Worm (Caenorhabditis elegans) whole organism, L4 larva: Measurements from ENCODE around the gene F13H6.5.

Experiments used
- D1046.2 ChIP-seq: fragments of 200-800 bp; sonication (Bioruptor generic); IDR thresholded peaks from 2 replicates; pipeline ENCODE4 v1.3.6; 2022; ENCODE audit warnings: missing genetic modification characterization, missing compliant biosample characterization
- F26F4.8 ChIP-seq: fragments of 200-800 bp; sonication (Bioruptor generic); conservative IDR thresholded peaks from 2 replicates; pipeline ENCODE4 v1.3.6; 2022; ENCODE audit warnings: missing genetic modification characterization, missing compliant biosample characterization
- F37D6.2 ChIP-seq: sonication (generic microtip); optimal IDR thresholded peaks from 2 replicates; lab custom pipeline; 2016; ENCODE audit warnings: mild to moderate bottlenecking, missing genetic modification characterization, missing compliant biosample characterization
- T20F7.1 ChIP-seq: fragments of 200-800 bp; sonication (Bioruptor generic); optimal IDR thresholded peaks from 2 replicates; lab custom pipeline; 2018; ENCODE audit warnings: mild to moderate bottlenecking, missing genetic modification characterization, missing compliant biosample characterization
- Y105C5A.15 ChIP-seq: fragments of 200-800 bp; sonication (Bioruptor generic); IDR thresholded peaks from 2 replicates; pipeline ENCODE4 v1.3.6; 2022; ENCODE audit warnings: missing genetic modification characterization, missing compliant biosample characterization
- Y48G9A.11 ChIP-seq: fragments of 200-800 bp; sonication (Bioruptor generic); IDR thresholded peaks from 2 replicates; pipeline ENCODE4 v1.3.6; 2022; ENCODE audit warnings: missing genetic modification reagents, missing genetic modification characterization, missing compliant biosample characterization
- Y5F2A.4 ChIP-seq: fragments of 200-800 bp; sonication (Bioruptor generic); optimal IDR thresholded peaks from 2 replicates; lab custom pipeline; 2018; ENCODE audit warnings: mild to moderate bottlenecking, missing genetic modification characterization, missing compliant biosample characterization
- Y75B8A.6 ChIP-seq: fragments of 200-800 bp; sonication (Bioruptor generic); IDR thresholded peaks from 2 replicates; pipeline ENCODE4 v1.3.6; 2022; ENCODE audit warnings: missing genetic modification reagents, missing genetic modification characterization, missing compliant biosample characterization
- ZK337.2 ChIP-seq: fragments of 200-800 bp; sonication (Bioruptor generic); IDR thresholded peaks from 2 replicates; pipeline ENCODE4 v1.3.6; 2022; ENCODE audit warnings: missing genetic modification reagents, missing genetic modification characterization, missing compliant biosample characterization
- aha-1 ChIP-seq: fragments of 150-350 bp; peaks from one replicate; lab custom pipeline; 2014; ENCODE audit warnings: missing biosample characterization, missing genetic modification characterization
- ama-1 ChIP-seq: fragments of 150-350 bp; optimal IDR thresholded peaks from 2 replicates; lab custom pipeline; 2014; ENCODE audit warnings: inconsistent platforms, mixed read lengths
- ceh-20 ChIP-seq: fragments of 200-800 bp; sonication (Bioruptor generic); IDR thresholded peaks from 2 replicates; pipeline ENCODE4 v1.3.6; 2022; ENCODE audit warnings: missing genetic modification reagents, missing genetic modification characterization, missing compliant biosample characterization
- ceh-28 ChIP-seq: fragments of 150-350 bp; optimal IDR thresholded peaks from 2 replicates; lab custom pipeline; 2014; ENCODE audit warnings: missing biosample characterization, missing genetic modification reagents, missing genetic modification characterization
- ceh-32 ChIP-seq: sonication (generic microtip); optimal IDR thresholded peaks from 2 replicates; lab custom pipeline; 2016; ENCODE audit warnings: mild to moderate bottlenecking, missing genetic modification characterization, missing compliant biosample characterization; ENCODE audit not compliant: poor library complexity
- ceh-62 ChIP-seq: sonication (generic microtip); optimal IDR thresholded peaks from 2 replicates; lab custom pipeline; 2017; ENCODE audit warnings: missing biosample characterization, missing genetic modification characterization
- ceh-82 ChIP-seq: sonication (generic microtip); optimal IDR thresholded peaks from 2 replicates; lab custom pipeline; 2017; ENCODE audit warnings: missing biosample characterization, missing genetic modification characterization
- ces-1 ChIP-seq: fragments of 150-350 bp; sonication (generic microtip); optimal IDR thresholded peaks from 4 replicates; lab custom pipeline; 2014; ENCODE audit warnings: missing biosample characterization, missing genetic modification reagents, missing genetic modification characterization
- ctbp-1 ChIP-seq: fragments of 200-800 bp; sonication (Bioruptor generic); IDR thresholded peaks from 2 replicates; pipeline ENCODE4 v1.3.6; 2022; ENCODE audit warnings: missing genetic modification reagents, missing genetic modification characterization, missing compliant biosample characterization
- daf-12 ChIP-seq: fragments of 150-350 bp; optimal IDR thresholded peaks from 2 replicates; lab custom pipeline; 2014; ENCODE audit warnings: missing biosample characterization, missing genetic modification reagents, missing genetic modification characterization
- daf-8 ChIP-seq: fragments of 200-800 bp; sonication (Bioruptor generic); IDR thresholded peaks from 2 replicates; pipeline ENCODE4 v1.3.6; 2022; ENCODE audit warnings: missing genetic modification characterization, missing compliant biosample characterization
- dmd-6 ChIP-seq: fragments of 200-800 bp; sonication (Bioruptor generic); IDR thresholded peaks from 2 replicates; pipeline ENCODE4 v1.3.6; 2022; ENCODE audit warnings: missing genetic modification reagents, missing genetic modification characterization, missing compliant biosample characterization
- dmd-9 ChIP-seq: fragments of 200-800 bp; sonication (Bioruptor generic); IDR thresholded peaks from 2 replicates; pipeline ENCODE4 v1.3.6; 2022; ENCODE audit warnings: missing genetic modification reagents, missing genetic modification characterization, missing compliant biosample characterization
- dpl-1 ChIP-seq: fragments of 150-350 bp; optimal IDR thresholded peaks from 2 replicates; lab custom pipeline; 2014; ENCODE audit warnings: missing biosample characterization, missing genetic modification reagents, missing genetic modification characterization
- dve-1 ChIP-seq: sonication (generic microtip); optimal IDR thresholded peaks from 2 replicates; lab custom pipeline; 2017; ENCODE audit warnings: antibody characterized with exemption, mild to moderate bottlenecking, missing genetic modification characterization, missing compliant biosample characterization; ENCODE audit not compliant: insufficient read depth
- egl-43 ChIP-seq: fragments of 200-800 bp; sonication (Bioruptor generic); IDR thresholded peaks from 2 replicates; pipeline ENCODE4 v1.3.6; 2022; ENCODE audit warnings: missing genetic modification reagents, missing genetic modification characterization, missing compliant biosample characterization
- fkh-10 ChIP-seq: fragments of 150-350 bp; optimal IDR thresholded peaks from 2 replicates; lab custom pipeline; 2014; ENCODE audit warnings: missing biosample characterization, missing genetic modification reagents, missing genetic modification characterization
- fos-1 ChIP-seq: fragments of 150-350 bp; optimal IDR thresholded peaks from 2 replicates; lab custom pipeline; 2014; ENCODE audit warnings: missing biosample characterization, missing genetic modification characterization
- gei-8 ChIP-seq: fragments of 200-800 bp; sonication (Bioruptor generic); optimal IDR thresholded peaks from 2 replicates; lab custom pipeline; 2018; ENCODE audit warnings: mild to moderate bottlenecking, missing genetic modification characterization, missing compliant biosample characterization
- hlh-11 ChIP-seq: fragments of 200-800 bp; sonication (Bioruptor generic); optimal IDR thresholded peaks from 2 replicates; lab custom pipeline; 2018; ENCODE audit warnings: mild to moderate bottlenecking, missing genetic modification characterization, missing compliant biosample characterization
- hlh-30 ChIP-seq: sonication (generic microtip); optimal IDR thresholded peaks from 2 replicates; lab custom pipeline; 2017; ENCODE audit warnings: antibody characterized with exemption, mild to moderate bottlenecking, missing genetic modification characterization, missing compliant biosample characterization; ENCODE audit not compliant: insufficient read depth
- lin-1 ChIP-seq: fragments of 200-800 bp; sonication (Bioruptor generic); IDR thresholded peaks from 2 replicates; pipeline ENCODE4 v1.3.6; 2022; ENCODE audit warnings: missing genetic modification reagents, missing genetic modification characterization, missing compliant biosample characterization
- lsy-2 ChIP-seq, 2 experiments: fragments of 150-350 bp in 1 of 2; sonication (generic microtip) in 1 of 2; optimal IDR thresholded peaks; 2 replicates each; lab custom pipeline; 2014 to 2017; ENCODE audit warnings: missing biosample characterization in 2 of 2, missing genetic modification characterization in 2 of 2
- madf-5 ChIP-seq, 2 experiments: fragments of 200-800 bp; sonication (Bioruptor generic); IDR thresholded peaks; 2 replicates each; pipeline ENCODE4 v1.3.6; 2022; ENCODE audit warnings: missing compliant biosample characterization in 2 of 2, missing genetic modification characterization in 2 of 2
- mdt-29 ChIP-seq: fragments of 200-800 bp; sonication (Bioruptor generic); IDR thresholded peaks from 2 replicates; pipeline ENCODE4 v1.3.6; 2022; ENCODE audit warnings: missing genetic modification reagents, missing genetic modification characterization, missing compliant biosample characterization
- mxl-3 ChIP-seq: fragments of 200-800 bp; sonication (Bioruptor generic); optimal IDR thresholded peaks from 2 replicates; lab custom pipeline; 2018; ENCODE audit warnings: mild to moderate bottlenecking, missing genetic modification characterization, missing compliant biosample characterization
- nhr-102 ChIP-seq: sonication (generic microtip); optimal IDR thresholded peaks from 2 replicates; lab custom pipeline; 2016; ENCODE audit warnings: mild to moderate bottlenecking, missing genetic modification characterization, moderate library complexity, missing compliant biosample characterization
- nhr-25 ChIP-seq: sonication (generic microtip); optimal IDR thresholded peaks from 2 replicates; lab custom pipeline; 2017; ENCODE audit warnings: missing genetic modification characterization, mild to moderate bottlenecking, missing compliant biosample characterization, antibody characterized with exemption, moderate library complexity, borderline replicate concordance; ENCODE audit not compliant: insufficient read depth
- nhr-28 ChIP-seq: fragments of 150-350 bp; optimal IDR thresholded peaks from 2 replicates; lab custom pipeline; 2014; ENCODE audit warnings: missing biosample characterization, missing genetic modification characterization
- nhr-42 ChIP-seq: fragments of 200-800 bp; sonication (Bioruptor generic); IDR thresholded peaks from 2 replicates; pipeline ENCODE4 v1.3.6; 2022; ENCODE audit warnings: missing genetic modification characterization, missing compliant biosample characterization
- nhr-48 ChIP-seq: sonication (generic microtip); optimal IDR thresholded peaks from 2 replicates; lab custom pipeline; 2016; ENCODE audit warnings: mild to moderate bottlenecking, missing genetic modification characterization, missing compliant biosample characterization
- nhr-6 ChIP-seq: fragments of 150-350 bp; optimal IDR thresholded peaks from 2 replicates; lab custom pipeline; 2014; ENCODE audit warnings: missing biosample characterization, missing genetic modification characterization
- php-3 ChIP-seq: fragments of 200-800 bp; sonication (Bioruptor generic); IDR thresholded peaks from 2 replicates; pipeline ENCODE4 v1.3.6; 2022; ENCODE audit warnings: missing genetic modification reagents, missing genetic modification characterization, missing compliant biosample characterization
- saeg-2 ChIP-seq: fragments of 200-800 bp; sonication (Bioruptor generic); IDR thresholded peaks from 2 replicates; pipeline ENCODE4 v1.3.6; 2022; ENCODE audit warnings: missing genetic modification reagents, missing genetic modification characterization, missing compliant biosample characterization
- sdz-12 ChIP-seq: fragments of 200-800 bp; sonication (Bioruptor generic); optimal IDR thresholded peaks from 2 replicates; lab custom pipeline; 2018; ENCODE audit warnings: mild to moderate bottlenecking, missing genetic modification characterization, missing compliant biosample characterization
- tag-97 ChIP-seq: fragments of 200-800 bp; sonication (Bioruptor generic); IDR thresholded peaks from 2 replicates; pipeline ENCODE4 v1.3.6; 2022; ENCODE audit warnings: missing genetic modification characterization, missing compliant biosample characterization
- vab-7 ChIP-seq: fragments of 200-800 bp; sonication (Bioruptor generic); IDR thresholded peaks from 2 replicates; pipeline ENCODE4 v1.3.6; 2022; ENCODE audit warnings: missing genetic modification reagents, missing genetic modification characterization, missing compliant biosample characterization
- zfp-3 ChIP-seq: fragments of 200-800 bp; sonication (Bioruptor generic); conservative IDR thresholded peaks from 2 replicates; pipeline ENCODE4 v1.3.6; 2022; ENCODE audit warnings: missing genetic modification reagents, missing genetic modification characterization, missing compliant biosample characterization
- zip-11 ChIP-seq: fragments of 200-800 bp; sonication (Bioruptor generic); IDR thresholded peaks from 2 replicates; pipeline ENCODE4 v1.3.6; 2022; ENCODE audit warnings: missing genetic modification characterization, missing compliant biosample characterization
- zip-2 ChIP-seq: fragments of 150-350 bp; optimal IDR thresholded peaks from 2 replicates; lab custom pipeline; 2014; ENCODE audit warnings: missing biosample characterization, missing genetic modification characterization
- ztf-7 ChIP-seq: fragments of 150-350 bp; optimal IDR thresholded peaks from 2 replicates; lab custom pipeline; 2014; ENCODE audit warnings: missing biosample characterization, missing genetic modification characterization

Gene F13H6.5

ce11 chrV:6349597-6349996, 25.1 kb downstream of the F13H6.5 start:
- no peak for TF ChIP-seq nhr-48 (tag; lab: Kevin White, UChicago)
- no peak for TF ChIP-seq mdt-29 (GFP tag; lab: Robert Waterston, UW)
- TF ChIP-seq zip-11 (GFP tag; lab: Robert Waterston, UW): no peak
- TF ChIP-seq dmd-6 (GFP tag; lab: Robert Waterston, UW): no peak
- TF ChIP-seq dve-1 (tag; lab: Kevin White, UChicago): no peak
- no peak for TF ChIP-seq Y5F2A.4
- TF ChIP-seq zip-2 (tag; lab: Kevin White, UChicago): no peak
- no peak for TF ChIP-seq aha-1 (tag; lab: Kevin White, UChicago)
- no peak for TF ChIP-seq ctbp-1 (GFP tag; lab: Robert Waterston, UW)
- no peak for TF ChIP-seq gei-8 (GFP tag; lab: Kevin White, UChicago)
- 0 out of 2 replicates have a peak, but pooled peaks have one; percentile 22 for TF ChIP-seq zfp-3 (GFP tag; lab: Robert Waterston, UW)
- no peak for TF ChIP-seq saeg-2 (GFP tag; lab: Robert Waterston, UW)
- no peak for TF ChIP-seq nhr-6 (tag; lab: Kevin White, UChicago)
- TF ChIP-seq lin-1 (GFP tag; lab: Robert Waterston, UW): no peak
- no peak for TF ChIP-seq vab-7
- no peak for TF ChIP-seq ztf-7 (tag; lab: Kevin White, UChicago)
- no peak for TF ChIP-seq nhr-102 (tag; lab: Kevin White, UChicago)
- TF ChIP-seq daf-12 (tag; lab: Kevin White, UChicago): no peak
- peak; percentile 72 for TF ChIP-seq nhr-25
- TF ChIP-seq mxl-3 (GFP tag; lab: Kevin White, UChicago): peak; percentile 23
- TF ChIP-seq ceh-32 (tag; lab: Kevin White, UChicago): no peak
- TF ChIP-seq ceh-82 (tag; lab: Kevin White, UChicago): no peak
- peak; percentile 38 for TF ChIP-seq hlh-30 (tag; lab: Kevin White, UChicago)
- peak; percentile 5 for TF ChIP-seq nhr-28

- TF ChIP-seq ceh-28 (tag; lab: Kevin White, UChicago) (no peak), ceh-20 (GFP tag; lab: Robert Waterston, UW) (peak; percentile 25; the same call in 1 of the 2 replicates), Y105C5A.15 (GFP tag; lab: Robert Waterston, UW) (no peak), sdz-12 (no peak), daf-8 (GFP tag; lab: Robert Waterston, UW) (no peak), dpl-1 (GFP tag; lab: Kevin White, UChicago) (no peak), ZK337.2 (GFP tag; lab: Robert Waterston, UW) (no peak), fos-1 (tag; lab: Kevin White, UChicago) (no peak), fkh-10 (GFP tag; lab: Kevin White, UChicago) (no peak), F26F4.8 (GFP tag; lab: Robert Waterston, UW) (no peak), ceh-62 (no peak), nhr-42 (GFP tag; lab: Robert Waterston, UW) (no peak), ztf-7 (tag; lab: Kevin White, UChicago) (no peak), saeg-2 (GFP tag; lab: Robert Waterston, UW) (no peak), gei-8 (GFP tag; lab: Kevin White, UChicago) (no peak), Y48G9A.11 (GFP tag; lab: Robert Waterston, UW) (no peak), T20F7.1 (no peak), zip-11 (GFP tag; lab: Robert Waterston, UW) (no peak), hlh-11 (tag; lab: Kevin White, UChicago) (peak; percentile 24), lsy-2 (tag; optimal IDR thresholded peaks at IDR 0.05; lab: Kevin White, UChicago) (no peak), hlh-30 (tag; lab: Kevin White, UChicago) (peak; percentile 94), ces-1 (GFP tag; lab: Kevin White, UChicago) (no peak), Y75B8A.6 (GFP tag; lab: Robert Waterston, UW) (no peak), F37D6.2 (tag; lab: Kevin White, UChicago) (no peak), ama-1 (lab: Kevin White, UChicago) (no peak), dve-1 (tag; lab: Kevin White, UChicago) (no peak), egl-43 (GFP tag; lab: Robert Waterston, UW) (no peak), php-3 (GFP tag; lab: Robert Waterston, UW) (no peak), madf-5 (GFP tag; IDR thresholded peaks at IDR 0.05; lab: Robert Waterston, UW) (no peak), dmd-9 (GFP tag; lab: Robert Waterston, UW) (no peak), D1046.2 (no peak), tag-97 (GFP tag; lab: Robert Waterston, UW) (no peak), daf-12 (tag; lab: Kevin White, UChicago) (no peak)
Observed at ce11 chrV:6348133-6348532, 26.6 kb downstream of the F13H6.5 start.
